Fruit fly (Drosophila melanogaster) whole organism, pupa: ENCODE results near the gene CG17328.
A peak's percentile ranks its signal among the peaks of the same experiment; 100 is the strongest.

Experiments
- CG10348 ChIP-seq: fragments of 200-800 bp; sonication (Bioruptor generic); IDR thresholded peaks from 2 replicates; pipeline ENCODE4 v1.3.6; 2022; ENCODE audit warnings: missing biosample characterization, missing genetic modification characterization
- CG12605 ChIP-seq: fragments of 200-800 bp; sonication (Bioruptor generic); IDR thresholded peaks from 2 replicates; pipeline ENCODE4 v1.3.6; 2022; ENCODE audit warnings: missing biosample characterization, missing genetic modification characterization
- CG13204 ChIP-seq: fragments of 200-800 bp; sonication (Bioruptor generic); optimal IDR thresholded peaks from 2 replicates; lab custom pipeline; 2018; ENCODE audit warnings: missing biosample characterization, mild to moderate bottlenecking, missing genetic modification characterization, moderate library complexity
- CG14655 ChIP-seq: fragments of 200-800 bp; sonication (Bioruptor generic); optimal IDR thresholded peaks from 3 replicates; lab custom pipeline; 2017; ENCODE audit warnings: mild to moderate bottlenecking, missing biosample characterization, missing genetic modification reagents, missing genetic modification characterization
- CG15710 ChIP-seq: fragments of 200-800 bp; sonication (Bioruptor generic); optimal IDR thresholded peaks from 2 replicates; lab custom pipeline; 2018; ENCODE audit warnings: missing biosample characterization, mild to moderate bottlenecking, missing genetic modification characterization, moderate library complexity
- CG17806 ChIP-seq: fragments of 200-800 bp; sonication (Bioruptor generic); optimal IDR thresholded peaks from 2 replicates; lab custom pipeline; 2018; ENCODE audit warnings: missing biosample characterization, mild to moderate bottlenecking, missing genetic modification characterization, moderate library complexity
- CG32121 ChIP-seq: fragments of 200-800 bp; sonication (Bioruptor generic); IDR thresholded peaks from 2 replicates; pipeline ENCODE4 v1.3.6; 2022; ENCODE audit warnings: missing biosample characterization, missing genetic modification characterization
- CG34367 ChIP-seq: fragments of 200-800 bp; sonication (Bioruptor generic); optimal IDR thresholded peaks from 2 replicates; lab custom pipeline; 2018; ENCODE audit warnings: missing biosample characterization, mild to moderate bottlenecking, missing genetic modification characterization
- CG4496 ChIP-seq: fragments of 200-800 bp; sonication (Bioruptor generic); IDR thresholded peaks from 3 replicates; pipeline ENCODE4 v1.3.6; 2022; ENCODE audit warnings: missing biosample characterization, missing genetic modification characterization
- CG8159 ChIP-seq: fragments of 200-800 bp; sonication (Bioruptor generic); optimal IDR thresholded peaks from 3 replicates; lab custom pipeline; 2018; ENCODE audit warnings: missing biosample characterization, mild to moderate bottlenecking, missing genetic modification characterization, moderate library complexity
- CG8301 ChIP-seq: fragments of 200-800 bp; sonication (Bioruptor generic); optimal IDR thresholded peaks from 2 replicates; lab custom pipeline; 2018; ENCODE audit warnings: missing biosample characterization, mild to moderate bottlenecking, missing genetic modification characterization
- CG9948 ChIP-seq: fragments of 200-800 bp; sonication (Bioruptor generic); optimal IDR thresholded peaks from 2 replicates; lab custom pipeline; 2018; ENCODE audit warnings: missing biosample characterization, mild to moderate bottlenecking, missing genetic modification characterization, moderate library complexity
- D1 ChIP-seq: fragments of 200-800 bp; sonication (Bioruptor generic); optimal IDR thresholded peaks from 2 replicates; lab custom pipeline; 2018; ENCODE audit warnings: missing biosample characterization, mild to moderate bottlenecking, missing genetic modification characterization, moderate library complexity
- EcR ChIP-seq: fragments of 200-800 bp; sonication (Bioruptor generic); optimal IDR thresholded peaks from 3 replicates; lab custom pipeline; 2019; ENCODE audit warnings: missing biosample characterization, missing genetic modification characterization, mild to moderate bottlenecking, moderate library complexity, missing genetic modification reagents
- Ets98B ChIP-seq: fragments of 200-800 bp; sonication (Bioruptor generic); IDR thresholded peaks from 2 replicates; pipeline ENCODE4 v1.3.6; 2022; ENCODE audit warnings: missing biosample characterization, missing genetic modification characterization
- Pif1A ChIP-seq: fragments of 200-800 bp; sonication (Bioruptor generic); optimal IDR thresholded peaks from 3 replicates; lab custom pipeline; 2016; ENCODE audit warnings: missing biosample characterization, missing genetic modification characterization
- Pif1B ChIP-seq: fragments of 200-800 bp; sonication (Bioruptor generic); optimal IDR thresholded peaks from 3 replicates; lab custom pipeline; 2016; ENCODE audit warnings: missing biosample characterization, missing genetic modification characterization
- Snoo ChIP-seq: fragments of 200-800 bp; sonication (Bioruptor generic); optimal IDR thresholded peaks from 3 replicates; lab custom pipeline; 2017; ENCODE audit warnings: missing biosample characterization, mild to moderate bottlenecking, missing genetic modification characterization, inconsistent platforms
- fd96Ca ChIP-seq: fragments of 200-800 bp; sonication (Bioruptor generic); IDR thresholded peaks from 3 replicates; pipeline ENCODE4 v1.3.6; 2022; ENCODE audit warnings: missing biosample characterization, missing genetic modification characterization
- gl ChIP-seq: fragments of 200-800 bp; sonication (Bioruptor generic); optimal IDR thresholded peaks from 2 replicates; lab custom pipeline; 2018; ENCODE audit warnings: missing biosample characterization, mild to moderate bottlenecking, missing genetic modification characterization
- rn ChIP-seq: fragments of 200-800 bp; sonication (Bioruptor generic); IDR thresholded peaks from 2 replicates; pipeline ENCODE4 v1.3.6; 2022; ENCODE audit warnings: missing biosample characterization, missing genetic modification characterization

Gene CG17328

dm6 chr2L:16316410-16316809 lies 16.7 kb downstream of the CG17328 start:
- TF ChIP-seq fd96Ca (GFP tag; lab: Robert Waterston, UW), result no peak
- no peak for TF ChIP-seq CG13204 (GFP tag; lab: Kevin White, UChicago)
- TF ChIP-seq CG10348 (GFP tag; lab: Robert Waterston, UW), result no peak
- no peak for TF ChIP-seq CG4496
- TF ChIP-seq CG8301 (tag; lab: Kevin White, UChicago), result no peak
- TF ChIP-seq Ets98B, result no peak
- no peak for TF ChIP-seq Pif1B (GFP tag; lab: Kevin White, UChicago)
- TF ChIP-seq gl (tag; lab: Kevin White, UChicago), result no peak

dm6 chr2L:16317131-16317530 lies 17.4 kb downstream of the CG17328 start:
- TF ChIP-seq CG8301 (tag; lab: Kevin White, UChicago) (no peak), CG4496 (no peak), CG17806 (tag; lab: Kevin White, UChicago) (no peak), CG34367 (tag; lab: Kevin White, UChicago) (no peak), CG12605 (GFP tag; lab: Robert Waterston, UW) (no peak), Pif1B (GFP tag; lab: Kevin White, UChicago) (no peak), EcR (GFP tag; lab: Kevin White, UChicago) (no peak), rn (no peak), CG8159 (tag; lab: Kevin White, UChicago) (no peak), D1 (tag; lab: Kevin White, UChicago) (no peak), CG15710 (tag; lab: Kevin White, UChicago) (no peak), CG9948 (tag; lab: Kevin White, UChicago) (no peak), Snoo (tag; lab: Kevin White, UChicago) (no peak), fd96Ca (GFP tag; lab: Robert Waterston, UW) (no peak), gl (tag; lab: Kevin White, UChicago) (no peak), Ets98B (no peak), CG10348 (GFP tag; lab: Robert Waterston, UW) (no peak), Pif1A (GFP tag; lab: Kevin White, UChicago) (no peak), CG13204 (GFP tag; lab: Kevin White, UChicago) (no peak)

- no peak for TF ChIP-seq CG4496
- TF ChIP-seq CG32121 (GFP tag; lab: Robert Waterston, UW), result no peak
- no peak for TF ChIP-seq D1 (tag; lab: Kevin White, UChicago)
- no peak for TF ChIP-seq CG10348 (GFP tag; lab: Robert Waterston, UW)
- no peak for TF ChIP-seq rn
- no peak for TF ChIP-seq CG14655 (GFP tag; lab: Kevin White, UChicago)
- TF ChIP-seq CG8159 (tag; lab: Kevin White, UChicago), result no peak
Observed at dm6 chr2L:16317777-16318610, 18.3 kb downstream of the CG17328 start.

DNA sequence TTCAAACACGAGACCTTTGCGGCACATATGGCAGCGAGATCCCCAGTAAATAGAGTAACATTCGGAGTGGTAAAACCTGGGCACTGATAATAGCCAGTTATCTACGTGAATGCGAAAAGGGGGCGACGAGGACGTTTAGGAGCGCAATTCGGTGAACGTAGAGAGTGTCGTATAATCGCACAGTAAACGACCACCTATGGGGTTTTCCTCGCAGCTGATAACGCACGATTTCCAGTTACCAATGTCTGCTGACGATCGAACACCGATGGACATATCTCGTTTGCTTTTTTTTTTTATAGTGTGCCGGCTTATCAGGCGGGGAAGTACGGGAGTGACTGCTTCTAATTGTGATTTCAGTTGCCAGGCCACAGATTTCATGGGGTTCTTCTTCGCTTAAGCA lies 20.0 kb downstream of the CG17328 start:
- TF ChIP-seq rn, result no peak
- no peak for TF ChIP-seq CG12605 (GFP tag; lab: Robert Waterston, UW)
- no peak for TF ChIP-seq CG8159 (tag; lab: Kevin White, UChicago)
- no peak for TF ChIP-seq gl (tag; lab: Kevin White, UChicago)
- TF ChIP-seq CG13204 (GFP tag; lab: Kevin White, UChicago), result no peak
- TF ChIP-seq Snoo (tag; lab: Kevin White, UChicago), result no peak
- TF ChIP-seq CG17806 (tag; lab: Kevin White, UChicago), result no peak
- TF ChIP-seq D1 (tag; lab: Kevin White, UChicago), result no peak
- no peak for TF ChIP-seq fd96Ca (GFP tag; lab: Robert Waterston, UW)
- TF ChIP-seq CG8301 (tag; lab: Kevin White, UChicago), result no peak
- TF ChIP-seq Ets98B, result no peak

dm6 chr2L:16320428-16320827 lies 20.7 kb downstream of the CG17328 start:
- TF ChIP-seq CG34367 (tag; lab: Kevin White, UChicago) (no peak), gl (tag; lab: Kevin White, UChicago) (no peak), CG10348 (GFP tag; lab: Robert Waterston, UW) (no peak), CG32121 (GFP tag; lab: Robert Waterston, UW) (no peak), CG17806 (tag; lab: Kevin White, UChicago) (no peak), Pif1A (GFP tag; lab: Kevin White, UChicago) (no peak), CG12605 (GFP tag; lab: Robert Waterston, UW) (no peak), CG14655 (GFP tag; lab: Kevin White, UChicago) (no peak), D1 (tag; lab: Kevin White, UChicago) (no peak)
- TF ChIP-seq, all 21 proteins: peak for 0

DNA sequence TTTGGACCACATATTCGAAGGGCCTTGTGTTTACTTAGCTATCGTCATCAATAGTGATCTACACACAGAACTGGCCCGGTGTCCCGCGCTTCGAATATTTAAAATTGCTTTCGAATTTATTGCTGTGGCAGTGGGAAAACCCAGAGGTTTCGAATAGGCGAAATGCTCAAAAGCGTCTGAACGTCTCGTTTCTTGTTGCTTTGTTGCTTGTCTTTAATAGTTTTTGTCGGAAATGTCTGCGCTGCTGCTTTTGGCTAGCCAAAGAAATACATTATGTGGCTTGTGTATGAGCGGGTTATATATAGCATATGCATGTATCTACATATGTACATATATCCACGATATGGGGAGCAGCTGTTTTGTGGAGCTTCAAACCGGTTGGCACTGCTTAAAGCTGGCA lies 21.5 kb downstream of the CG17328 start:
- TF ChIP-seq CG4496 (0 out of 3 replicates have a peak, but pooled peaks have one; percentile 23), rn (no peak)
